Worm (Caenorhabditis elegans): ENCODE measurements around the gene M03F8.1.
A peak's percentile ranks its signal among the peaks of the same experiment; 100 is the strongest.

M03F8.1 gene

ce11 chrV:5917707-5918106 lies 33.5 kb upstream of the M03F8.1 start, which contains the start of gene lrpr-1 (continued):
- no peak for TF ChIP-seq nhr-84 (tag; optimal IDR thresholded peaks at IDR 0.05)
- peak; percentile 98 for TF ChIP-seq irx-1 (tag; optimal IDR thresholded peaks at IDR 0.05)
- TF ChIP-seq dsc-1 (tag; optimal IDR thresholded peaks at IDR 0.05), result peak; percentile 98
- TF ChIP-seq unc-86 (tag; optimal IDR thresholded peaks at IDR 0.05), result peak; percentile 86
- TF ChIP-seq dpl-1 (GFP tag; optimal IDR thresholded peaks at IDR 0.05), result peak; percentile 97 to 99 (median 98)
- TF ChIP-seq snu-23 (GFP tag; optimal IDR thresholded peaks at IDR 0.05), result peak; percentile 92
- TF ChIP-seq elt-2 (tag; optimal IDR thresholded peaks at IDR 0.05), result peak; percentile 89
- peak; percentile 98 for TF ChIP-seq lir-3 (tag; optimal IDR thresholded peaks at IDR 0.05; ENCODE audit: poor library complexity)
- no peak for TF ChIP-seq tlp-1 (tag; optimal IDR thresholded peaks at IDR 0.05)
- peak; percentile 56 for TF ChIP-seq lin-15B (tag; optimal IDR thresholded peaks at IDR 0.05)
- TF ChIP-seq unc-30 (tag; optimal IDR thresholded peaks at IDR 0.05), result no peak
- TF ChIP-seq fos-1 (tag; optimal IDR thresholded peaks at IDR 0.05), result peak; percentile 59
- peak; percentile 97 for TF ChIP-seq nhr-90 (tag; optimal IDR thresholded peaks at IDR 0.05; ENCODE audit: poor library complexity)
- peak; percentile 100 for TF ChIP-seq fkh-4 (tag; optimal IDR thresholded peaks at IDR 0.05; ENCODE audit: borderline replicate concordance)

- TF ChIP-seq nhr-90 (tag; optimal IDR thresholded peaks at IDR 0.05; ENCODE audit: poor library complexity), result no peak
- TF ChIP-seq ets-5 (GFP tag; IDR thresholded peaks at IDR 0.05), result no peak
- TF ChIP-seq nhr-20 (tag; optimal IDR thresholded peaks at IDR 0.05), result no peak
- no peak for TF ChIP-seq unc-130 (tag; optimal IDR thresholded peaks at IDR 0.05)
- TF ChIP-seq zag-1 (tag; optimal IDR thresholded peaks at IDR 0.05), result no peak
- TF ChIP-seq egl-27 (tag; optimal IDR thresholded peaks at IDR 0.05), result no peak
- no peak for TF ChIP-seq ceh-63 (GFP tag; optimal IDR thresholded peaks at IDR 0.05)
- TF ChIP-seq ceh-90 (tag; optimal IDR thresholded peaks at IDR 0.05), result no peak
- TF ChIP-seq egl-13 (tag; optimal IDR thresholded peaks at IDR 0.05), result no peak
Measured at ce11 chrV:5919887-5920286, 31.3 kb upstream of the M03F8.1 start, which contains the start of gene C04E6.12. TSS of gene C04E6.12 (minus strand) at chrV:5919987.

ce11 chrV:5921761-5922160 lies 29.5 kb upstream of the M03F8.1 start:
- TF ChIP-seq lir-3 (tag; optimal IDR thresholded peaks at IDR 0.05; ENCODE audit: poor library complexity) (no peak), aly-2 (tag; optimal IDR thresholded peaks at IDR 0.05) (no peak), nhr-71 (tag; optimal IDR thresholded peaks at IDR 0.05) (peak; percentile 47), dsc-1 (tag; optimal IDR thresholded peaks at IDR 0.05) (peak; percentile 75), fkh-8 (tag; optimal IDR thresholded peaks at IDR 0.05) (peak; percentile 38), nhr-47 (tag; optimal IDR thresholded peaks at IDR 0.05) (peak; percentile 63), nhr-76 (tag; optimal IDR thresholded peaks at IDR 0.05) (no peak), unc-30 (tag; optimal IDR thresholded peaks at IDR 0.05) (no peak), mab-9 (GFP tag; IDR thresholded peaks at IDR 0.05) (no peak)

ce11 chrV:5922236-5922635 lies 29.0 kb upstream of the M03F8.1 start, which contains the start of gene srsx-18:
TSS of gene srsx-18 (plus strand) at chrV:5922536.
- TF ChIP-seq efl-1 (optimal IDR thresholded peaks at IDR 0.05) (no peak), efl-1 (GFP tag; optimal IDR thresholded peaks at IDR 0.05 in 1 of 2) (peak in 1 of 2 experiments; percentile 70), ceh-63 (GFP tag; optimal IDR thresholded peaks at IDR 0.05) (no peak), ztf-11 (tag; optimal IDR thresholded peaks at IDR 0.05) (no peak), unc-130 (tag; optimal IDR thresholded peaks at IDR 0.05) (no peak), tbx-2 (tag; optimal IDR thresholded peaks at IDR 0.05) (no peak)

- TF ChIP-seq nhr-85 (tag), result no peak
- TF ChIP-seq vab-15 (tag; optimal IDR thresholded peaks at IDR 0.05), result no peak
- no peak for TF ChIP-seq jun-1 (tag; optimal IDR thresholded peaks at IDR 0.05)
- no peak for TF ChIP-seq hpl-2 (GFP tag; optimal IDR thresholded peaks at IDR 0.05)
- no peak for TF ChIP-seq sptf-1 (tag; optimal IDR thresholded peaks at IDR 0.05)
- TF ChIP-seq efl-1 (optimal IDR thresholded peaks at IDR 0.05), result no peak
- TF ChIP-seq efl-1 (GFP tag; optimal IDR thresholded peaks at IDR 0.05 in 1 of 2), result peak in 1 of 2 experiments; percentile 18
- TF ChIP-seq nhr-90 (tag; optimal IDR thresholded peaks at IDR 0.05; ENCODE audit: poor library complexity), result no peak
Measured at ce11 chrV:5927347-5927746, 23.9 kb upstream of the M03F8.1 start, which contains the start of gene srsx-17. TSS of gene srsx-17 (plus strand) at chrV:5927647.

All from whole organism, L1 larva.